Worm (Caenorhabditis elegans) whole organism, L2 larva: Measurements from ENCODE around the gene wapl-1.
A peak's percentile ranks its signal among the peaks of the same experiment; 100 is the strongest.

ENCODE experiments used
- C34F6.9 ChIP-seq: fragments of 150-350 bp; optimal IDR thresholded peaks from 2 replicates; lab custom pipeline; 2014; ENCODE audit warnings: missing biosample characterization, missing genetic modification characterization
- F13H6.1 ChIP-seq: sonication (generic microtip); optimal IDR thresholded peaks from 2 replicates; lab custom pipeline; 2016; ENCODE audit warnings: missing genetic modification characterization, missing compliant biosample characterization
- Y55F3AM.14 ChIP-seq: fragments of 200-800 bp; sonication (Bioruptor generic); optimal IDR thresholded peaks from 2 replicates; lab custom pipeline; 2018; ENCODE audit warnings: mild to moderate bottlenecking, missing genetic modification characterization, missing compliant biosample characterization
- ama-1 ChIP-seq: fragments of 150-350 bp; optimal IDR thresholded peaks from 2 replicates; lab custom pipeline; 2018; ENCODE audit warnings: inconsistent platforms
- blmp-1 ChIP-seq: sonication (generic microtip); optimal IDR thresholded peaks from 2 replicates; lab custom pipeline; 2017; ENCODE audit warnings: missing genetic modification characterization, mild to moderate bottlenecking, missing compliant biosample characterization, antibody characterized with exemption, moderate library complexity; ENCODE audit not compliant: insufficient read depth
- ceh-16 ChIP-seq: fragments of 150-350 bp; optimal IDR thresholded peaks from 2 replicates; lab custom pipeline; 2014; ENCODE audit warnings: missing biosample characterization, missing genetic modification characterization
- crh-2 ChIP-seq: sonication (generic microtip); optimal IDR thresholded peaks from 2 replicates; lab custom pipeline; 2017; ENCODE audit warnings: missing biosample characterization, missing genetic modification characterization
- elt-3 ChIP-seq: sonication (generic microtip); optimal IDR thresholded peaks from 2 replicates; lab custom pipeline; 2017; ENCODE audit warnings: missing biosample characterization, missing genetic modification characterization
- fos-1 ChIP-seq: fragments of 150-350 bp; optimal IDR thresholded peaks from 2 replicates; lab custom pipeline; 2014; ENCODE audit warnings: missing biosample characterization, missing genetic modification characterization
- gmeb-1 ChIP-seq: fragments of 150-350 bp; optimal IDR thresholded peaks from 2 replicates; lab custom pipeline; 2014; ENCODE audit warnings: missing biosample characterization, missing genetic modification characterization
- lin-11 ChIP-seq: fragments of 150-350 bp; sonication (generic microtip); optimal IDR thresholded peaks from 2 replicates; lab custom pipeline; 2014; ENCODE audit warnings: missing biosample characterization, missing genetic modification characterization, inconsistent platforms, mixed read lengths
- lin-13 ChIP-seq: fragments of 150-350 bp; optimal IDR thresholded peaks from 2 replicates; lab custom pipeline; 2014; ENCODE audit warnings: missing biosample characterization, missing genetic modification reagents, missing genetic modification characterization
- lsy-2 ChIP-seq, 2 experiments: fragments of 150-350 bp in 1 of 2; sonication (generic microtip) in 1 of 2; optimal IDR thresholded peaks; 2 replicates each; lab custom pipeline; 2014 to 2017; ENCODE audit warnings: missing biosample characterization in 2 of 2, missing genetic modification characterization in 2 of 2
- mbf-1 ChIP-seq: sonication (generic microtip); optimal IDR thresholded peaks from 2 replicates; lab custom pipeline; 2017; ENCODE audit warnings: missing biosample characterization, missing genetic modification characterization
- mdl-1 ChIP-seq, 2 experiments: fragments of 150-350 bp in 1 of 2; sonication (generic microtip) in 1 of 2; optimal IDR thresholded peaks; 2 replicates each; lab custom pipeline; 2017; ENCODE audit warnings: missing biosample characterization in 2 of 2, missing genetic modification characterization in 2 of 2
- nhr-10 ChIP-seq: sonication (generic microtip); optimal IDR thresholded peaks from 2 replicates; lab custom pipeline; 2017; ENCODE audit warnings: missing biosample characterization, missing genetic modification characterization
- nhr-11 ChIP-seq: fragments of 150-350 bp; optimal IDR thresholded peaks from 2 replicates; lab custom pipeline; 2014; ENCODE audit warnings: missing biosample characterization, missing genetic modification characterization
- nhr-129 ChIP-seq: fragments of 150-350 bp; optimal IDR thresholded peaks from 2 replicates; lab custom pipeline; 2014; ENCODE audit warnings: missing biosample characterization, missing genetic modification characterization
- nhr-21 ChIP-seq: fragments of 150-350 bp; optimal IDR thresholded peaks from 2 replicates; lab custom pipeline; 2014; ENCODE audit warnings: missing biosample characterization, missing genetic modification characterization
- nhr-25 ChIP-seq: fragments of 150-350 bp; sonication (generic microtip); optimal IDR thresholded peaks from 3 replicates; lab custom pipeline; 2014; ENCODE audit warnings: missing biosample characterization, missing genetic modification characterization
- sem-4 ChIP-seq: fragments of 150-350 bp; optimal IDR thresholded peaks from 2 replicates; lab custom pipeline; 2014; ENCODE audit warnings: missing biosample characterization, missing genetic modification reagents, missing genetic modification characterization
- sma-3 ChIP-seq: sonication (generic microtip); optimal IDR thresholded peaks from 2 replicates; lab custom pipeline; 2016; ENCODE audit warnings: missing genetic modification reagents, missing genetic modification characterization, missing compliant biosample characterization
- sma-9 ChIP-seq, 2 experiments: fragments of 150-350 bp in 1 of 2; sonication (generic microtip) in 1 of 2; optimal IDR thresholded peaks; 2 replicates each; lab custom pipeline; 2014 to 2016; ENCODE audit warnings: missing genetic modification characterization in 2 of 2, mild to moderate bottlenecking in 1 of 2, missing biosample characterization in 1 of 2, missing compliant biosample characterization in 1 of 2, missing genetic modification reagents in 1 of 2, moderate library complexity in 1 of 2
- snpc-4 ChIP-seq: fragments of 150-350 bp; optimal IDR thresholded peaks from 2 replicates; lab custom pipeline; 2014; ENCODE audit warnings: missing biosample characterization, missing genetic modification characterization
- ztf-11 ChIP-seq: sonication (generic microtip); optimal IDR thresholded peaks from 2 replicates; lab custom pipeline; 2017; ENCODE audit warnings: missing biosample characterization, missing genetic modification characterization
- ztf-4 ChIP-seq: fragments of 150-350 bp; optimal IDR thresholded peaks from 2 replicates; lab custom pipeline; 2014; ENCODE audit warnings: missing biosample characterization, missing genetic modification characterization

wapl-1 gene

DNA sequence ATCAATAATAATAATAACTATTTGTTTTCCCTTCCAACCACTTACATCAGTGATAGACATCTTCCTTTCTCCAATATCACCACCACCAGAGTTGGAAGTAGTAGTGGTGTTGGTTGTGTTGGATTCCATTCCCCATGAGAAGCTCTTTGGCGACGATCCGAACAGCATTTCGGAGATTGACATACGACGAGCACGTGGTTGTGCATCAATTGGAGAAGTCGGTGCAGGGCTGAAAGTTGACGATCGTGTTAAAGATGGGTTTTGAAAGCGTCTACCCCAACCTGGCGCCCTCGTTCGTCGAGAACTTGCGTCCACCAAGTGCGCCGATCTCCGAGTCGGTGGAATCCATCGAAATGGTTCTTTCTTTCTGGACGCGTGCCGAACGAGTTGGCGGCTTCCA, 23.5 kb upstream of the wapl-1 start:
- TF ChIP-seq lin-13 (GFP tag; lab: Kevin White, UChicago) = no peak
- TF ChIP-seq Y55F3AM.14 (GFP tag; lab: Kevin White, UChicago) = peak; percentile 11
- peak; percentile 59 for TF ChIP-seq ama-1 (lab: Kevin White, UChicago)
- TF ChIP-seq, all 48 proteins: peak for 2

DNA sequence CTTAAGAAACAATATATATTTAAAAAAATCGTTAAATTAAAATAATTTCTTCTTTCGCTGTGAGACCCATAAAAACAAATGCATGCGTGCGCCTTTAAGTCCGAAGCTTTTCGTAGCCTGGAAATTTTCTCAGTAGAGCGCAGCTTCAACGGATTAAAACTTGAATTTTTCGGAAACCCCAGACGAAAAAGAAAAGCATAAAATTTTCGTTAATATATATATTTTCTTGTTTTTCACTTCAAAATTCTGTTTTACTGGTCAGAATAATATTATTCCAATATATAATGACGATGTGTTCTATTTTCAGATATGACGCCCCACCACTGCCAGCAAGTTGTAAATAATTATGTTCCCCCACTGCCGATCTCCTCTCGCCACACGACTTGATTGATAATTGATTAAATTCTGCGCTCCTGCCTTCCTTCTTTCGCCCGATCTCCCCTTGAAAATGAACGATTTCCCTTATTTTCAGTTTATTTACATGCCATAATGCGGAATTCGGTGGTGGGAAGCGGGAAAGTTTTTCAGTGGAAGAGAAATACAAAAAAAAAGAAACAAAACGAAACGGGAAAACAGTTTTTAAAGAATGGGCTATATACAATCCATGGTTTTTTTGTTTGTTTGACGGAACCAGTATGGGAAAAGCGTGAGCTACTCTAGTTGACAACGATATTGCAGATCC, 22.6 kb upstream of the wapl-1 start:
- peak; percentile 2 for TF ChIP-seq ztf-4 (tag; lab: Kevin White, UChicago)
- TF ChIP-seq Y55F3AM.14 (GFP tag; lab: Kevin White, UChicago) = peak; percentile 54
- TF ChIP-seq lin-13 (GFP tag; lab: Kevin White, UChicago) = peak; percentile 47
- no peak for TF ChIP-seq nhr-10 (tag; lab: Kevin White, UChicago)
- TF ChIP-seq lsy-2 (tag; optimal IDR thresholded peaks at IDR 0.05; lab: Kevin White, UChicago) = peak in 1 of 2 experiments; percentile 37
- no peak for TF ChIP-seq fos-1
- peak; percentile 48 for TF ChIP-seq nhr-21
- no peak for TF ChIP-seq nhr-11 (tag; lab: Kevin White, UChicago)
- peak; percentile 36 for TF ChIP-seq sem-4 (tag; lab: Kevin White, UChicago)
- peak; percentile 27 for TF ChIP-seq C34F6.9
- TF ChIP-seq nhr-129 (tag; lab: Kevin White, UChicago) = peak; percentile 65
- TF ChIP-seq crh-2 (tag; lab: Kevin White, UChicago) = peak; percentile 16
- TF ChIP-seq ama-1 (lab: Kevin White, UChicago) = peak; percentile 97

DNA sequence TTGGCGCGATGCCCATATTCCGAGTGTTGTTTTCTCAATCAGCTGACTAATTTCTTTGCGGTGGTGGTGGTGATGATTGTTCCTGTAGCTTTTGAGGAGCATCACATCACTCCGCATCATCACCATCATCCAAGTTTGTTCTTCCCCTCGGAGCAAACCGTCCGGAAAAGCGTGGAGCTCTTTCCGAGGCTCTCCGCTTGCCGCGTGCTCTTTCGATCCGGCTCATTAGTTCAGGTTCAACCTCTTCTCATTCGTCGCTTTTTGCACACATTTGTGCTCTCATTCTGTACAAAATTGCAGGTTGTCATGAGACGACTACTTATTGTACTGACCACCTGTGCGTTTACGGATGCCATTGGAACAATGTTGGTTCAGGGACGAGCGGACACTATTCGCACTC, 19.6 kb upstream of the wapl-1 start, which contains the start of gene M01H9.5:
TSS of gene M01H9.5 (plus strand) at position 301 of the 400 bp plus-strand sequence.
- TF ChIP-seq mdl-1 (tag; optimal IDR thresholded peaks at IDR 0.05; lab: Kevin White, UChicago) = no peak
- TF ChIP-seq gmeb-1 (tag; lab: Kevin White, UChicago) = no peak
- no peak for TF ChIP-seq mbf-1 (tag; lab: Kevin White, UChicago)

DNA sequence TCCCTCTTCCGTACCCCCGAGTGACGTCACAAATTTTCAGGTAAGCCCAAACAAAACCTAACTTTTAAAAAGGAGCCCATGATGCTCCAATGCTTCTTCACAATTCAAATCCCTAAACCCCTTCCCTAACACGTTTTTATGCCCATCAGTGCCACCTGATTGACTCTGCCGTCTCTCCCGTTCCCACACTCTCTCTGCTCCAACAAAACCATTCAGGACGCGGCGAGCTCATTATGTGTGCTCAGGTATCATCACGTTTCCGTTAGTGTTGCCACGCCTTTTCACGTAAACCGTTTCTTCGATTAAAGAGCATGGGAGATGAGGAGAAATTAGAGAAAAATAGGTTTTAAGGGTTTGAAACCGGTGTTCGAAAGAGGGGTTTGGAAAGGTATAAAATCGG, 17.6 kb upstream of the wapl-1 start, which contains the start of gene M01H9.2:
TSS of gene M01H9.2 (minus strand) at position 101 of the 400 bp plus-strand sequence.
- no peak for TF ChIP-seq nhr-25 (tag; lab: Kevin White, UChicago)
- TF ChIP-seq sma-3 (GFP tag; lab: Kevin White, UChicago) = no peak
- no peak for TF ChIP-seq snpc-4 (tag; lab: Kevin White, UChicago)
- TF ChIP-seq mdl-1 (tag; optimal IDR thresholded peaks at IDR 0.05; lab: Kevin White, UChicago) = no peak
- no peak for TF ChIP-seq sma-9 (GFP tag; optimal IDR thresholded peaks at IDR 0.05; lab: Kevin White, UChicago)
- no peak for TF ChIP-seq sma-9 (tag; optimal IDR thresholded peaks at IDR 0.05; lab: Kevin White, UChicago)
- no peak for TF ChIP-seq nhr-129 (tag; lab: Kevin White, UChicago)
- TF ChIP-seq elt-3 = no peak
- TF ChIP-seq lin-11 (tag; lab: Kevin White, UChicago) = no peak
- no peak for TF ChIP-seq blmp-1 (tag; lab: Kevin White, UChicago)
- no peak for TF ChIP-seq ceh-16 (tag; lab: Kevin White, UChicago)

DNA sequence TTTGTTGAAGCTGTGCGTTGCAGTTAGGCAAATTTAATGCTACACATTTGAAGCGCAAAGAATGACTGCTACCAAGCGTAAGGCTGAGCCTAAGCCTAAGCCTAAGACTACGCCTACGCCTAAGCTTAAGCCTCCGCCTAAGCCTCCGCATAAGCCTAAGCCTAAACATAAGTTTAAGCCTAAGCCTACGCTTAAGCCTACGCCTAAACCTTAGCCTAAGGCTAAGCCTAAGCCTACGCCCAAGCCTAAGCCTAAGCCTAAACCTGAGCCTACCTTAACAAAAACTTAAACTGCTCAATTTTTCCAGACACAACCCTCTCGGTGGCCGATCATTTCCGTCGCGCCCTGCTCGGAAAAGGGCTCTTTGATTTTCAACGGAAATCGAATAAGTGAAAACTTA, 13.8 kb upstream of the wapl-1 start:
- no peak for TF ChIP-seq sma-9 (GFP tag; optimal IDR thresholded peaks at IDR 0.05; lab: Kevin White, UChicago)
- no peak for TF ChIP-seq sma-9 (tag; optimal IDR thresholded peaks at IDR 0.05; lab: Kevin White, UChicago)

DNA sequence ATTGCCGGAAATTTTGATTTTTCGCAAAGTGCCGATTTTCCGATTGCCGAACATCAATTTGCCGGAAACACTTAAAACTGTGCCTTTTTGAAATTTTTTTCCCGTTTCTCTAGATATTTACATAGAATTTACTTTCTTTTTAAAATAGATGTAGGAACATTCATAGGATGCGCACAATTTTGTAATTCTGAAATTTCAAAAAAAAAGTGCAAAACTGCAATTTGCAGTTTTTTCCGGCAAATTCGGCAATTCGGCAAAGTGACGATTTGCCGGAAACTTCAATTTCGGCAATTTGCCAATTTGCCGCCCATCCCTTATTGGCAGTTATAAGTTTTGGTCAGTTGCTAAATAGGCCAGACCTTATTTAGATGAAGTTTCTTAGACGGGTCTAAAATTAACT, 11.1 kb upstream of the wapl-1 start:
- TF ChIP-seq F13H6.1 (tag; lab: Kevin White, UChicago) (no peak), ceh-16 (tag; lab: Kevin White, UChicago) (no peak), nhr-25 (tag; lab: Kevin White, UChicago) (no peak), elt-3 (no peak), ztf-11 (no peak), snpc-4 (tag; lab: Kevin White, UChicago) (no peak), nhr-10 (tag; lab: Kevin White, UChicago) (no peak), ztf-4 (tag; lab: Kevin White, UChicago) (no peak)
